Worm (Caenorhabditis elegans) whole organism, mixed stage, embryonic: ENCODE measurements around the gene ZC190.4.
"Not testable (repeated sequence)": the region's sequence is repeated elsewhere in the genome, so short reads cannot be mapped to it uniquely, and the experiment has no call there.

Experiments used
- blmp-1 ChIP-seq: fragments of 150-350 bp; optimal IDR thresholded peaks from 2 replicates; lab custom pipeline; 2014; ENCODE audit warnings: missing biosample characterization, missing genetic modification characterization
- ham-2 ChIP-seq: fragments of 200-800 bp; sonication (Bioruptor generic); optimal IDR thresholded peaks from 2 replicates; lab custom pipeline; 2018; ENCODE audit warnings: mild to moderate bottlenecking, missing genetic modification characterization, missing compliant biosample characterization
- lin-13 ChIP-seq: fragments of 150-350 bp; optimal IDR thresholded peaks from 2 replicates; lab custom pipeline; 2014; ENCODE audit warnings: missing biosample characterization, missing genetic modification characterization
- mab-5 ChIP-seq: fragments of 150-350 bp; optimal IDR thresholded peaks from 2 replicates; lab custom pipeline; 2014; ENCODE audit warnings: missing biosample characterization, missing genetic modification characterization
- mep-1 ChIP-seq: fragments of 150-350 bp; optimal IDR thresholded peaks from 2 replicates; lab custom pipeline; 2017; ENCODE audit warnings: missing biosample characterization, missing genetic modification reagents, missing genetic modification characterization, inconsistent platforms
- nhr-12 ChIP-seq: fragments of 150-350 bp; optimal IDR thresholded peaks from 2 replicates; lab custom pipeline; 2014; ENCODE audit warnings: missing biosample characterization, missing genetic modification characterization
- nhr-237 ChIP-seq: fragments of 150-350 bp; optimal IDR thresholded peaks from 2 replicates; lab custom pipeline; 2014; ENCODE audit warnings: missing biosample characterization, missing genetic modification characterization
- pha-4 ChIP-seq: fragments of 150-350 bp; optimal IDR thresholded peaks from 2 replicates; lab custom pipeline; 2018; ENCODE audit warnings: missing biosample characterization, missing genetic modification reagents, missing genetic modification characterization
- snpc-4 ChIP-seq: fragments of 150-350 bp; optimal IDR thresholded peaks from 2 replicates; lab custom pipeline; 2014; ENCODE audit warnings: missing biosample characterization, missing genetic modification characterization
- unc-39 ChIP-seq: fragments of 150-350 bp; optimal IDR thresholded peaks from 2 replicates; lab custom pipeline; 2014; ENCODE audit warnings: missing biosample characterization, missing genetic modification characterization
- unc-62 ChIP-seq: fragments of 150-350 bp; optimal IDR thresholded peaks from 2 replicates; lab custom pipeline; 2014; ENCODE audit warnings: missing biosample characterization, missing genetic modification reagents, missing genetic modification characterization

DNA sequence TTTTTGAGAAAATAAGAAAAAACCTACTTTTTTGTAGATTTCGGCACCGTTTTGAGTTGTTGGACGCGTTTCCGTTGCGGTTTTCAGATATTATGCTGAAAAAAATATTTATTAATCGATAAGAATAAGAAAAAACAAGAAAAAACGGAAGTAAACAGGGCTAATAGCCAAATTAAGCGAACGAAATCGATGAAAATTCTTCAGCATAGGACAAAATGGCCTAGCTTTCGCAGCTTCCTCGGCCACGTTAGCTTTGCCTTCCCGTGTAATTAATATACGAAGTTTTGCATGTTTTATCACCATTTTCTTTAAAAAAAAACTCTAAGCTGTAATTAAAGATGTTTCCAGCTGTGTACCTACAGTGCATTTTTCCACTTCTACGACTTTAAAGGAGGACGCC is 30.4 kb downstream of the ZC190.4 start, which contains the start of gene ZC190.10:
- TF ChIP-seq lin-13 (tag; lab: Kevin White, UChicago); nhr-237; snpc-4 (tag; lab: Kevin White, UChicago); blmp-1 (tag; lab: Kevin White, UChicago); nhr-12 (tag; lab: Kevin White, UChicago); unc-39 (tag; lab: Kevin White, UChicago); mep-1; unc-62 (GFP tag; lab: Kevin White, UChicago); pha-4; ham-2; mab-5 (tag; lab: Kevin White, UChicago): not testable (repeated sequence)
